Worm (Caenorhabditis elegans): ENCODE results near the gene nfx-1.

nfx-1 gene

DNA sequence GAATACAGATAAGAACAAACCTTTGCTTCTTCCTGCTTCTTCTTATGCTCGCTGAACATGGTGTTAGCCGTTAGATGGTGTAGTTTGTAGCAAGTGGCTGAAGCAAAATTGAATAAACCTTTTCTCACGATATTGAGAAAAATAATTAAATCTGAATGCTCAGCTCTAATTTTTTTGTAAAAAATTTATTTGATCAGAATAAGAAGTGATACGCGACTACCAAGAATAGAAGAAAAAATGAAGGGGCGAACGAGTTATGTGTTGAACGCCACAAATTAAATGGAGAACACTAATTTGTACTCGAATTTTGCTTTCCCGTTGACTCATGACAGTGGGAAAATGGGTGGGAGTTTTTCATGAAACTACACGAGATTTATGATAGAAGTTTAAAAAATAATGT lies 31.9 kb upstream of the nfx-1 start, which contains the start of gene C56G2.9:
Gene C56G2.9, minus strand, starts transcription at position 101 of the 400 bp plus-strand sequence.
- TF ChIP-seq snpc-4 (tag; optimal IDR thresholded peaks at IDR 0.05), result no peak
- TF ChIP-seq xbp-1 (tag; optimal IDR thresholded peaks at IDR 0.05), result no peak
- TF ChIP-seq sup-37 (GFP tag; optimal IDR thresholded peaks at IDR 0.05), result no peak
- TF ChIP-seq ceh-88 (GFP tag; IDR thresholded peaks at IDR 0.05), result no peak
- TF ChIP-seq lin-35 (GFP tag; optimal IDR thresholded peaks at IDR 0.05), result no peak
- no peak for TF ChIP-seq zag-1 (tag; optimal IDR thresholded peaks at IDR 0.05)
- no peak for TF ChIP-seq fkh-10 (GFP tag; optimal IDR thresholded peaks at IDR 0.05)
- TF ChIP-seq lin-14 (GFP tag; optimal IDR thresholded peaks at IDR 0.05), result no peak
- TF ChIP-seq ztf-11 (tag; optimal IDR thresholded peaks at IDR 0.05), result no peak
- no peak for TF ChIP-seq pax-3 (tag; optimal IDR thresholded peaks at IDR 0.05)
- TF ChIP-seq vab-15 (tag; optimal IDR thresholded peaks at IDR 0.05), result no peak
- TF ChIP-seq ceh-63 (GFP tag; optimal IDR thresholded peaks at IDR 0.05), result no peak
- no peak for TF ChIP-seq dpl-1 (GFP tag; optimal IDR thresholded peaks at IDR 0.05)
- TF ChIP-seq ceh-8 (GFP tag; optimal IDR thresholded peaks at IDR 0.05), result no peak
- TF ChIP-seq tlp-1 (tag; optimal IDR thresholded peaks at IDR 0.05), result no peak
- no peak for TF ChIP-seq ceh-90 (tag; optimal IDR thresholded peaks at IDR 0.05)
- no peak for TF ChIP-seq hlh-17 (GFP tag; optimal IDR thresholded peaks at IDR 0.05; ENCODE audit: borderline replicate concordance)
- TF ChIP-seq ama-1 (optimal IDR thresholded peaks at IDR 0.05), result no peak
- no peak for TF ChIP-seq tbx-2 (tag; optimal IDR thresholded peaks at IDR 0.05)

DNA sequence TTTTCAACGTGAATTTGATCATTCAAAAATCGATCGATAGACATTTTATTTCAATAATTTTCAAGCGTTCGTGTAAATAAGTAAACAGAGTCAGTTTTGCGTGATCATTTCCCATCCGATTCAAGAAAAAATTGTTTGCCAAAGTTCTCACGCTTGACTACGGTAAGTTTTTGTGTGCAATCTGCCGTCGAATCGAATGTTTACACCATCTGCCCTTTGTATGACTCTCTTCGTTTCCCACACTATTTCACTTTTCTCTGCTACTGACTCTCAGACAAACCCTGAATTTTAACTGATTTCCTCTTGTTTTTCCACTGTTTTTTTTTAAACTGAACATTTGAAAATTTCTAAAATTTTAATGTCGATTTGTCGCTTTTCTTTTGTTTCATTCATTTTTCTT lies 30.4 kb upstream of the nfx-1 start:
- TF ChIP-seq mdl-1 (tag; optimal IDR thresholded peaks at IDR 0.05), result peak in 1 of 2 experiments; percentile 79
- TF ChIP-seq egl-27 (tag; optimal IDR thresholded peaks at IDR 0.05), result peak in 1 of 2 experiments; percentile 21
- peak; percentile 81 for TF ChIP-seq tbx-2 (tag; optimal IDR thresholded peaks at IDR 0.05)
- TF ChIP-seq ceh-90 (tag; optimal IDR thresholded peaks at IDR 0.05), result peak; percentile 21
- peak; percentile 94 for TF ChIP-seq nhr-20 (tag; optimal IDR thresholded peaks at IDR 0.05)
- TF ChIP-seq nhr-90 (tag; optimal IDR thresholded peaks at IDR 0.05; ENCODE audit: poor library complexity), result peak; percentile 83
- TF ChIP-seq xbp-1 (tag; optimal IDR thresholded peaks at IDR 0.05), result peak; percentile 80
- peak; percentile 68 for TF ChIP-seq ztf-4 (tag; optimal IDR thresholded peaks at IDR 0.05)
- no peak for TF ChIP-seq hlh-17 (GFP tag; optimal IDR thresholded peaks at IDR 0.05; ENCODE audit: borderline replicate concordance)
- TF ChIP-seq egl-13 (tag; optimal IDR thresholded peaks at IDR 0.05), result no peak
- peak; percentile 49 for TF ChIP-seq pag-3 (tag; optimal IDR thresholded peaks at IDR 0.05; ENCODE audit: borderline replicate concordance, insufficient read depth)
- TF ChIP-seq nhr-77 (tag; optimal IDR thresholded peaks at IDR 0.05), result peak; percentile 83
- peak; percentile 70 for TF ChIP-seq snpc-4 (tag; optimal IDR thresholded peaks at IDR 0.05)
- TF ChIP-seq ets-5 (GFP tag; IDR thresholded peaks at IDR 0.05), result no peak
- TF ChIP-seq ztf-11 (tag; optimal IDR thresholded peaks at IDR 0.05), result peak in 1 of 2 experiments; percentile 40
- TF ChIP-seq fkh-10 (GFP tag; optimal IDR thresholded peaks at IDR 0.05), result peak; percentile 12
- TF ChIP-seq lin-35 (GFP tag; optimal IDR thresholded peaks at IDR 0.05), result peak; percentile 84 to 87
- TF ChIP-seq mab-9 (GFP tag; IDR thresholded peaks at IDR 0.05), result peak; percentile 54
- peak; percentile 87 for TF ChIP-seq fos-1 (tag; optimal IDR thresholded peaks at IDR 0.05)
- peak; percentile 93 for TF ChIP-seq rnt-1 (tag; optimal IDR thresholded peaks at IDR 0.05)
- peak; percentile 95 for TF ChIP-seq snu-23 (GFP tag; optimal IDR thresholded peaks at IDR 0.05)
- no peak for TF ChIP-seq nhr-11 (tag; optimal IDR thresholded peaks at IDR 0.05)
- peak; percentile 74 for TF ChIP-seq sup-37 (GFP tag; optimal IDR thresholded peaks at IDR 0.05)
- peak; percentile 93 for TF ChIP-seq nhr-71 (tag; optimal IDR thresholded peaks at IDR 0.05)
- peak; percentile 91 for TF ChIP-seq lin-14 (GFP tag; optimal IDR thresholded peaks at IDR 0.05)
- TF ChIP-seq alr-1 (tag; optimal IDR thresholded peaks at IDR 0.05; ENCODE audit: borderline replicate concordance), result no peak
- peak; percentile 84 for TF ChIP-seq dsc-1 (tag; optimal IDR thresholded peaks at IDR 0.05)
- TF ChIP-seq pqm-1 (tag; optimal IDR thresholded peaks at IDR 0.05), result no peak
- TF ChIP-seq lin-39 (tag; optimal IDR thresholded peaks at IDR 0.05), result peak; percentile 33
- peak; percentile 44 for TF ChIP-seq ama-1 (optimal IDR thresholded peaks at IDR 0.05)
- peak; percentile 81 for TF ChIP-seq fkh-8 (tag; optimal IDR thresholded peaks at IDR 0.05)
- TF ChIP-seq nhr-28 (tag; optimal IDR thresholded peaks at IDR 0.05), result no peak
- TF ChIP-seq unc-98 (GFP tag; IDR thresholded peaks at IDR 0.05), result 0 out of 2 replicates have a peak, but pooled peaks have one; percentile 26
- TF ChIP-seq skn-1 (tag; optimal IDR thresholded peaks at IDR 0.05), result peak; percentile 66
- TF ChIP-seq fkh-4 (tag; optimal IDR thresholded peaks at IDR 0.05; ENCODE audit: borderline replicate concordance), result peak; percentile 44
- no peak for TF ChIP-seq sptf-1 (tag; optimal IDR thresholded peaks at IDR 0.05)
- no peak for TF ChIP-seq unc-30 (tag; optimal IDR thresholded peaks at IDR 0.05)
- peak; percentile 98 to 99 for TF ChIP-seq lsy-2 (tag; optimal IDR thresholded peaks at IDR 0.05)
- TF ChIP-seq ceh-8 (GFP tag; optimal IDR thresholded peaks at IDR 0.05), result peak; percentile 39
- peak; percentile 76 to 85 (median 79) for TF ChIP-seq ceh-82 (tag; optimal IDR thresholded peaks at IDR 0.05)
- TF ChIP-seq zip-4 (GFP tag; optimal IDR thresholded peaks at IDR 0.05), result peak; percentile 39
